Worm (Caenorhabditis elegans) whole organism, L4 larva: ENCODE data around the gene vha-7.

ENCODE experiments used
- F44E2.7 ChIP-seq: fragments of 200-800 bp; sonication (Bioruptor generic); IDR thresholded peaks from 2 replicates; pipeline ENCODE4 v2.1.2; 2022; ENCODE audit warnings: missing genetic modification characterization, missing compliant biosample characterization
- F49E8.2 ChIP-seq: sonication (generic microtip); optimal IDR thresholded peaks from 2 replicates; lab custom pipeline; 2016; ENCODE audit warnings: missing compliant biosample characterization, mild to moderate bottlenecking, missing genetic modification characterization, borderline replicate concordance
- arid-1 ChIP-seq: fragments of 200-800 bp; sonication (Bioruptor generic); conservative IDR thresholded peaks from 2 replicates; pipeline ENCODE4 v1.3.6; 2022; ENCODE audit warnings: missing genetic modification reagents, missing genetic modification characterization, missing compliant biosample characterization
- daf-19 ChIP-seq: fragments of 200-800 bp; sonication (Bioruptor generic); conservative IDR thresholded peaks from 2 replicates; pipeline ENCODE4 v1.3.6; 2022; ENCODE audit warnings: missing genetic modification characterization, missing compliant biosample characterization
- hmg-1.1 ChIP-seq: fragments of 200-800 bp; sonication (Bioruptor generic); IDR thresholded peaks from 2 replicates; pipeline ENCODE4 v1.3.6; 2022; ENCODE audit warnings: missing genetic modification reagents, missing genetic modification characterization, missing compliant biosample characterization
- lim-7 ChIP-seq: fragments of 200-800 bp; sonication (Bioruptor generic); IDR thresholded peaks from 2 replicates; pipeline ENCODE4 v1.3.6; 2022; ENCODE audit warnings: missing genetic modification characterization, missing compliant biosample characterization
- lin-29 ChIP-seq: fragments of 200-800 bp; sonication (Bioruptor generic); IDR thresholded peaks from 2 replicates; pipeline ENCODE4 v1.3.6; 2022; ENCODE audit warnings: missing genetic modification reagents, missing genetic modification characterization, missing compliant biosample characterization
- mep-1 ChIP-seq: fragments of 150-350 bp; sonication (generic microtip); optimal IDR thresholded peaks from 3 replicates; lab custom pipeline; 2014; ENCODE audit warnings: missing biosample characterization, missing genetic modification characterization
- nhr-28 ChIP-seq: fragments of 150-350 bp; optimal IDR thresholded peaks from 2 replicates; lab custom pipeline; 2014; ENCODE audit warnings: missing biosample characterization, missing genetic modification characterization
- saeg-2 ChIP-seq: fragments of 200-800 bp; sonication (Bioruptor generic); IDR thresholded peaks from 2 replicates; pipeline ENCODE4 v1.3.6; 2022; ENCODE audit warnings: missing genetic modification reagents, missing genetic modification characterization, missing compliant biosample characterization
- zag-1 ChIP-seq: fragments of 150-350 bp; optimal IDR thresholded peaks from 2 replicates; lab custom pipeline; 2014; ENCODE audit warnings: missing biosample characterization, missing genetic modification characterization

The vha-7 gene

DNA sequence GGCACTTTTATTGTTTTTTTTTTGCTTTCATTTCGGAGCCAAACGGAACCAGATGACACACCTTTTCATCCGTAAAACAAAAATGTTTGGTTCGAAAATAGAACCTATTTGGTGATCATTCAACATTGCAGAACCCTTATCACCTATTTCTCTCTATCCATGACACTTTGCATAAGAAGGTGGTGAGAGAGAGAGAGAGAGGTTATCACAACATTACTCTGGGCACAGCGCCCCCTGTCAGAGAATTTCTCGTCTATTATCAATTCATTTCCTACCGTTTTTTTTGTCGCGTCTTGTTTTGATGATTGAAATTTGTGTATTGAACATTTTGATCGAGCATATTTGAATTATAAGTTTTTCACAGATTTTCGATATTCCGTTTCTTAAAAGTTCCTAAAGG lies 59.9 kb downstream of the vha-7 start (continued):
- TF ChIP-seq hmg-1.1 (GFP tag; lab: Robert Waterston, UW), result no peak
- TF ChIP-seq mep-1 (tag; lab: Kevin White, UChicago), result no peak
- no peak for TF ChIP-seq lim-7 (GFP tag; lab: Robert Waterston, UW)
- TF ChIP-seq zag-1 (tag; lab: Kevin White, UChicago), result no peak
- peak; percentile 61 for TF ChIP-seq nhr-28 (tag; lab: Kevin White, UChicago)
- TF ChIP-seq F44E2.7 (GFP tag; lab: Robert Waterston, UW), result no peak
- no peak for TF ChIP-seq daf-19 (GFP tag; lab: Robert Waterston, UW)
- no peak for TF ChIP-seq lin-29 (GFP tag; lab: Robert Waterston, UW)
- no peak for TF ChIP-seq F49E8.2
- no peak for TF ChIP-seq saeg-2 (GFP tag; lab: Robert Waterston, UW)
- no peak for TF ChIP-seq arid-1 (GFP tag; lab: Robert Waterston, UW)
